Fruit fly (Drosophila melanogaster) whole organism, pupa: ENCODE measurements around the gene CG18599.

Experiments
- CG10348 ChIP-seq: fragments of 200-800 bp; sonication (Bioruptor generic); IDR thresholded peaks from 2 replicates; pipeline ENCODE4 v1.3.6; 2022; ENCODE audit warnings: missing biosample characterization, missing genetic modification characterization
- CG12605 ChIP-seq: fragments of 200-800 bp; sonication (Bioruptor generic); IDR thresholded peaks from 2 replicates; pipeline ENCODE4 v1.3.6; 2022; ENCODE audit warnings: missing biosample characterization, missing genetic modification characterization
- CG13204 ChIP-seq: fragments of 200-800 bp; sonication (Bioruptor generic); optimal IDR thresholded peaks from 2 replicates; lab custom pipeline; 2018; ENCODE audit warnings: missing biosample characterization, mild to moderate bottlenecking, missing genetic modification characterization, moderate library complexity
- CG14655 ChIP-seq: fragments of 200-800 bp; sonication (Bioruptor generic); optimal IDR thresholded peaks from 3 replicates; lab custom pipeline; 2017; ENCODE audit warnings: mild to moderate bottlenecking, missing biosample characterization, missing genetic modification reagents, missing genetic modification characterization
- CG15710 ChIP-seq: fragments of 200-800 bp; sonication (Bioruptor generic); optimal IDR thresholded peaks from 2 replicates; lab custom pipeline; 2018; ENCODE audit warnings: missing biosample characterization, mild to moderate bottlenecking, missing genetic modification characterization, moderate library complexity
- CG17806 ChIP-seq: fragments of 200-800 bp; sonication (Bioruptor generic); optimal IDR thresholded peaks from 2 replicates; lab custom pipeline; 2018; ENCODE audit warnings: missing biosample characterization, mild to moderate bottlenecking, missing genetic modification characterization, moderate library complexity
- CG32121 ChIP-seq: fragments of 200-800 bp; sonication (Bioruptor generic); IDR thresholded peaks from 2 replicates; pipeline ENCODE4 v1.3.6; 2022; ENCODE audit warnings: missing biosample characterization, missing genetic modification characterization
- CG34367 ChIP-seq: fragments of 200-800 bp; sonication (Bioruptor generic); optimal IDR thresholded peaks from 2 replicates; lab custom pipeline; 2018; ENCODE audit warnings: missing biosample characterization, mild to moderate bottlenecking, missing genetic modification characterization
- CG4496 ChIP-seq: fragments of 200-800 bp; sonication (Bioruptor generic); IDR thresholded peaks from 3 replicates; pipeline ENCODE4 v1.3.6; 2022; ENCODE audit warnings: missing biosample characterization, missing genetic modification characterization
- CG8159 ChIP-seq: fragments of 200-800 bp; sonication (Bioruptor generic); optimal IDR thresholded peaks from 3 replicates; lab custom pipeline; 2018; ENCODE audit warnings: missing biosample characterization, mild to moderate bottlenecking, missing genetic modification characterization, moderate library complexity
- CG8301 ChIP-seq: fragments of 200-800 bp; sonication (Bioruptor generic); optimal IDR thresholded peaks from 2 replicates; lab custom pipeline; 2018; ENCODE audit warnings: missing biosample characterization, mild to moderate bottlenecking, missing genetic modification characterization
- CG9948 ChIP-seq: fragments of 200-800 bp; sonication (Bioruptor generic); optimal IDR thresholded peaks from 2 replicates; lab custom pipeline; 2018; ENCODE audit warnings: missing biosample characterization, mild to moderate bottlenecking, missing genetic modification characterization, moderate library complexity
- D1 ChIP-seq: fragments of 200-800 bp; sonication (Bioruptor generic); optimal IDR thresholded peaks from 2 replicates; lab custom pipeline; 2018; ENCODE audit warnings: missing biosample characterization, mild to moderate bottlenecking, missing genetic modification characterization, moderate library complexity
- EcR ChIP-seq: fragments of 200-800 bp; sonication (Bioruptor generic); optimal IDR thresholded peaks from 3 replicates; lab custom pipeline; 2019; ENCODE audit warnings: missing biosample characterization, missing genetic modification characterization, mild to moderate bottlenecking, moderate library complexity, missing genetic modification reagents
- Ets98B ChIP-seq: fragments of 200-800 bp; sonication (Bioruptor generic); IDR thresholded peaks from 2 replicates; pipeline ENCODE4 v1.3.6; 2022; ENCODE audit warnings: missing biosample characterization, missing genetic modification characterization
- Pif1A ChIP-seq: fragments of 200-800 bp; sonication (Bioruptor generic); optimal IDR thresholded peaks from 3 replicates; lab custom pipeline; 2016; ENCODE audit warnings: missing biosample characterization, missing genetic modification characterization
- Pif1B ChIP-seq: fragments of 200-800 bp; sonication (Bioruptor generic); optimal IDR thresholded peaks from 3 replicates; lab custom pipeline; 2016; ENCODE audit warnings: missing biosample characterization, missing genetic modification characterization
- Snoo ChIP-seq: fragments of 200-800 bp; sonication (Bioruptor generic); optimal IDR thresholded peaks from 3 replicates; lab custom pipeline; 2017; ENCODE audit warnings: missing biosample characterization, mild to moderate bottlenecking, missing genetic modification characterization, inconsistent platforms
- fd96Ca ChIP-seq: fragments of 200-800 bp; sonication (Bioruptor generic); IDR thresholded peaks from 3 replicates; pipeline ENCODE4 v1.3.6; 2022; ENCODE audit warnings: missing biosample characterization, missing genetic modification characterization
- gl ChIP-seq: fragments of 200-800 bp; sonication (Bioruptor generic); optimal IDR thresholded peaks from 2 replicates; lab custom pipeline; 2018; ENCODE audit warnings: missing biosample characterization, mild to moderate bottlenecking, missing genetic modification characterization
- rn ChIP-seq: fragments of 200-800 bp; sonication (Bioruptor generic); IDR thresholded peaks from 2 replicates; pipeline ENCODE4 v1.3.6; 2022; ENCODE audit warnings: missing biosample characterization, missing genetic modification characterization

The CG18599 gene

DNA sequence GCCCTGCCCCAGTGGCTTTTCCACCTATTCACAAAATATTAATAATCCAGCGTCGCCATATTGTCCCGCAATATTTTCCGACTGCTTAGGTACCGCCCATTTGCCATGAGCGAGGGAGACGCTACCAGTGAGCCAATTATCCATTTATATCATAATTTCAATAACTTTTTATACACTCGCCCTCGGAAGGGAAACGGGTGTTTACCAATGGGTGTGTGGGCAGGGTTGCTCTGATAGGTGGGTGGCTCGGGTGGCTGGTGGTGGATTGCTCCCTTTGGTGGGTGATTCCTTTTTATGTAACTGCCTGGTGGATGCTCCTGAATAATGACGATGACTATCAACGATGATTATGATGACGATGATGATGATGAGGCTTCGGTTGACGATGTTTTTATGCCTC lies 924 bp upstream of the CG18599 start:
- TF ChIP-seq CG4496 (no peak), CG32121 (GFP tag; lab: Robert Waterston, UW) (no peak), CG12605 (GFP tag; lab: Robert Waterston, UW) (no peak), CG15710 (tag; lab: Kevin White, UChicago) (no peak), CG13204 (GFP tag; lab: Kevin White, UChicago) (no peak), CG9948 (no peak), CG34367 (tag; lab: Kevin White, UChicago) (no peak), CG8301 (tag; lab: Kevin White, UChicago) (no peak), fd96Ca (GFP tag; lab: Robert Waterston, UW) (no peak), CG14655 (GFP tag; lab: Kevin White, UChicago) (no peak), Pif1A (no peak), gl (tag; lab: Kevin White, UChicago) (no peak), CG10348 (GFP tag; lab: Robert Waterston, UW) (no peak)
- TF ChIP-seq, all 21 proteins: peak for 0

DNA sequence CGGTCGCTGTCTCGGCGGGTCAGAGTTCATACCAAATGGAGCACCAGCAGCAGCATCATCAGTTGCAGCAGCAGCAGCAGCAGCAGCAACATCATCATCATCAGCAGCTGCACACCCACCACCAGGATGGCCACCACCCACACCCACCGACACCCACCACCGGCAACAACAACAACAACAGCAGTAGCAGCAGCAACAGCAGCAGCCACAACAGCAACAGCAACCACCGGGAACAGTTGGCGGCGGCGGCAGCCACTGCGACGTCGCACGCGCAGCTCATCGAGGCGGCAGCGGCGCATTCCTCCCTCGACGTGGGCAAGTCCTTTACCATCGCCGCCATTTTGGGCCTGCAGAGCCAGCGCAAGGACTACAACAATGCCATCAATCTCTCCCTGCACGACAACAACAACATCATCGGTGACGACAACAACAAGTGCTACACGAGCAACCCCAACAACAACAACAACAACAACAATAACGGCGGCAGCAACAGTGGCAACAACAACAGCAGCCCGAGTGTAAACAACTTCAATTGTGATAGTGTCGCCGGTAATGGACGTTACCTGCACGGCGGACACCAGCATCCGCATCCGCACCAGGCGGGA lies 2.3 kb downstream of the CG18599 start:
- no peak for TF ChIP-seq Pif1B (GFP tag; lab: Kevin White, UChicago)
- no peak for TF ChIP-seq CG14655 (GFP tag; lab: Kevin White, UChicago)
- TF ChIP-seq EcR (GFP tag; lab: Kevin White, UChicago): no peak
- no peak for TF ChIP-seq Ets98B (GFP tag; lab: Robert Waterston, UW)

DNA sequence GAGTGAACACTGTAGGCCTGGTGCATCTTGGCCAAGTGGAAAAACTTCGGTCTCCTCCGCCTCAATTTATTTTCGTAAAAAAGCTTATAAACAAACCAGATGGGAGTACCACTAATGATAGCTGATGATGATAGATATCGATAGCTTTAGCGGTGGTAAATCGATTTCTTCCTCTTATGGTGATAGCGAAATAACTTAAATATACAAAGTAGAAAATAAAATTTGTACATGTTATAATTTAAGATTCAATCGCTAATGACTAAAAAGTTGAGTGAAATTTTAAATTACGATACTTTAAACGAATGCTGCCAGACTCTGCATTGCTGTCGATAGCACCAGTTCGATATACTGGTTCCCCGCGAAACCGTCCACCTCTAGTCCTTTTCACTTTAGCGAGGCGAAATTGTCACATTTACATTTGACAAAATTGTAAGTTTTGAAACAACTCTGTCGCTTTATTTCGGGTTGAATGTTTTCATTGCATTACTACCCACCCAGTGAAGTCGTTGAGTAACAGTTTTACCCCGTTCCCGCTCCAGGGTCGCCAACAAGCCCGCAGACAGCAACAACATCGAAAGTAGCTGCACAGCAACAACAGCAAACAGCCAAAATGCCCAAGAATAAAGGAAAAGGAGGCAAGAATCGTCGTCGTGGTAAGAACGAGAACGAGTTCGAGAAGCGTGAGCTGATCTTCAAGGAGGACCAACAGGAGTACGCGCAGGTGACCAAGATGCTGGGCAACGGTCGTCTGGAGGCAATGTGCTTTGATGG lies 6.9 kb downstream of the CG18599 start, which contains the start of the genes Vps39 and eIF1A:
Vps39 (minus strand) TSS at position 119 of the 771 bp plus-strand sequence.
eIF1A (plus strand) TSS at position 338 of the 771 bp plus-strand sequence.
- no peak for TF ChIP-seq Pif1A
- TF ChIP-seq Snoo: no peak
- no peak for TF ChIP-seq CG12605 (GFP tag; lab: Robert Waterston, UW)

DNA sequence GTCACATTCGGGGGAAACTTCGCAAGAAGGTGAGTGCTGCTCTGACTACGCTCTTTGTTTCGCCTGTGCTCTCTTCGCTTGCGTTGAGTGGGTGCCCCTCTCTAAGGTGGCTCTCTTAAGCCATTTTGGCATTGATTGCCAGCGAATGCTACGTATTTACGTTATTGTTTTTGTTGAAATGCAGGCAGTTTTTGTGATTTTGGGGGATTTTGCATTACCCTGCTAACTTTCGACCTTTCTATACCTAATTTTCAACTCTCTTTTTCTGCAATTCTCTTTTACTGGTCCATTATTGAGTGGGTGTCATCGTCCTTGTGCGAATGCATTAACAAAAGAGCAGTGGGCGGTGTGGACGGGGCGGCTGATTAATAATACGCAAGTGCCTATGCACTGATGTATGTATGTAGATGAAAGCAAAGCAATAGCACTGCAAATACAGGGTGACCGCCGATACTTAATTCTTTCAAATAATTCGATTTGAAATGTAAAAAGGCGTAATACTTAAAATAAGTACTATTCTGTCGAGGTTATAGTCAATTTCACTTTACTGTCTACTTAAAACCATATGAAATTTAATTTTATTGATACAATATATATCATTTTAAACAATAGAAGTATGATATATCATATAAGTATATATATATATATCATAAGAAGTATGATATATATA lies 7.7 kb downstream of the CG18599 start:
- TF ChIP-seq gl (tag; lab: Kevin White, UChicago) (no peak), CG15710 (tag; lab: Kevin White, UChicago) (peak; percentile 9), CG32121 (GFP tag; lab: Robert Waterston, UW) (peak; percentile 75), Pif1A (no peak), CG8301 (tag; lab: Kevin White, UChicago) (no peak), Pif1B (GFP tag; lab: Kevin White, UChicago) (peak; percentile 5), CG10348 (GFP tag; lab: Robert Waterston, UW) (no peak), EcR (GFP tag; lab: Kevin White, UChicago) (peak; percentile 94), CG9948 (no peak), rn (GFP tag; lab: Robert Waterston, UW) (no peak), CG17806 (peak; percentile 25), CG4496 (peak; percentile 69), CG13204 (GFP tag; lab: Kevin White, UChicago) (no peak), D1 (no peak), CG12605 (GFP tag; lab: Robert Waterston, UW) (peak; percentile 67), Ets98B (GFP tag; lab: Robert Waterston, UW) (peak; percentile 10; the same call in 1 of the 2 replicates), CG8159 (no peak), CG14655 (GFP tag; lab: Kevin White, UChicago) (no peak), fd96Ca (GFP tag; lab: Robert Waterston, UW) (no peak; the same call in 2 of the 3 replicates), Snoo (no peak), CG34367 (tag; lab: Kevin White, UChicago) (peak; percentile 19)

DNA sequence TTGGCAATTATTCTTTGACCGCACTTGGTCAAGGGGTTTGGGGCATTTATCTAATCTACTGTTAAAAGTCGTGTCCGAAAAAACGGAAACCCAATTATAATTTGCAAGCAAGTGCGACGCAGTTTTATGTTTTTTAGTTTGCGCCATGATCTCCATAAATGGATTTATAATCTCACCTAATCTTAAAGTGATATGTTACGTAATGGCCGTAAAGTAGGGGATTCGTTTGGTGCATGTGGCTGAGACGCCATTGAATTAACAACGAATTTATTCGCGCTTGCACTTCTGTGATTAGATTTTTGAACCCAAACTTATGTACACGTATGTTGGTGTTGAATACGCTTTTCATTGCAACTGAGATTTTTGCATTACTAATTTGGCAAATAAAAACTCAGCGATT lies 9.1 kb downstream of the CG18599 start:
- TF ChIP-seq CG12605 (GFP tag; lab: Robert Waterston, UW) (no peak), rn (GFP tag; lab: Robert Waterston, UW) (no peak), EcR (GFP tag; lab: Kevin White, UChicago) (no peak), CG9948 (no peak), fd96Ca (GFP tag; lab: Robert Waterston, UW) (no peak), CG4496 (no peak), CG17806 (no peak), CG14655 (GFP tag; lab: Kevin White, UChicago) (no peak), Ets98B (GFP tag; lab: Robert Waterston, UW) (no peak)

DNA sequence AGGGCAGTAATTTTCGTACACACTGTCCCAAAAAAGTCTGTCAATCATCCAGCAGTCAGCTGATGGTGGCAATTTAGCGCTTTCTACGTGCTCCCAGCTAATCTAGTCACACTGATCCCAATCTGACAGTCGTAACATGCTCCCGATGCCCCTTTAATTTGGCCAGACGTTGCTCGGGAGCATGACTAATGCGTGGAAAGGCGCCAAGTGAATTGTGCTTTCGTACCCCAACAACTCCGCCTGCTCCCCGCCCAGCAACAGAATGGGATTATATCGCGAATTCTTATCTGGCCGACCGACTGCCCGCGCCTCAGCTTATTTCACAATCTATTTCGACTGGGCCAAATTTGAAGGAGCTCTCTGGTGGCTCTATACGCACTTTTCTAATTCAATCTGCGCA lies 9.8 kb downstream of the CG18599 start:
- TF ChIP-seq D1 (no peak), CG32121 (GFP tag; lab: Robert Waterston, UW) (0 out of 2 replicates have a peak, but pooled peaks have one; percentile 33)
